Fruit fly (Drosophila melanogaster) whole organism, wandering third instar larva: ENCODE measurements around the gene pip.

Source experiments
- Abd-B ChIP-seq: fragments of >200 bp; optimal IDR thresholded peaks from 2 replicates; lab custom pipeline; 2017; ENCODE audit warnings: missing biosample characterization, missing genetic modification characterization
- CG32264 ChIP-seq: fragments of 200-800 bp; sonication (Bioruptor generic); optimal IDR thresholded peaks from 2 replicates; lab custom pipeline; 2016; ENCODE audit warnings: missing biosample characterization, missing genetic modification characterization
- OdsH ChIP-seq: fragments of 200-800 bp; sonication (Bioruptor generic); optimal IDR thresholded peaks from 2 replicates; lab custom pipeline; 2016; ENCODE audit warnings: missing biosample characterization, mild to moderate bottlenecking, missing genetic modification characterization
- Sp1 ChIP-seq: fragments of 200-800 bp; sonication (Bioruptor generic); optimal IDR thresholded peaks from 3 replicates; lab custom pipeline; 2019; ENCODE audit warnings: missing biosample characterization, mild to moderate bottlenecking, missing genetic modification characterization, moderate library complexity
- Vsx2 ChIP-seq: fragments of 200-300, 225-300 bp; sonication (Bioruptor generic); optimal IDR thresholded peaks from 2 replicates; lab custom pipeline; 2018; ENCODE audit warnings: missing biosample characterization, missing genetic modification characterization; ENCODE audit not compliant: partially characterized antibody
- dl ChIP-seq, 2 experiments: fragments of 175-275, 200-275 bp in 1 of 2; fragments of 200-275 bp in 1 of 2; sonication (Bioruptor generic); optimal IDR thresholded peaks; lab custom pipeline; 2018; ENCODE audit warnings: mild to moderate bottlenecking in 2 of 2, missing biosample characterization in 2 of 2, missing genetic modification characterization in 2 of 2, moderate library complexity in 2 of 2; ENCODE audit not compliant: partially characterized antibody in 2 of 2, insufficient read depth in 1 of 2
- ey ChIP-seq: fragments of 200-800 bp; sonication (Bioruptor generic); optimal IDR thresholded peaks from 2 replicates; lab custom pipeline; 2016; ENCODE audit warnings: missing biosample characterization, missing genetic modification characterization
- fru ChIP-seq: fragments of 200-800 bp; sonication (Bioruptor generic); optimal IDR thresholded peaks from 3 replicates; lab custom pipeline; 2016; ENCODE audit warnings: missing biosample characterization, mild to moderate bottlenecking, missing genetic modification characterization
- h ChIP-seq: fragments of 200-800 bp; sonication (Bioruptor generic); optimal IDR thresholded peaks from 3 replicates; lab custom pipeline; 2016; ENCODE audit warnings: missing biosample characterization, mild to moderate bottlenecking, missing genetic modification characterization
- jim ChIP-seq: fragments of 175-275, 200-325 bp; sonication (Bioruptor generic); optimal IDR thresholded peaks from 2 replicates; lab custom pipeline; 2016; ENCODE audit warnings: missing biosample characterization, mild to moderate bottlenecking, missing genetic modification characterization
- psq ChIP-seq: fragments of 200-800 bp; sonication (Bioruptor generic); optimal IDR thresholded peaks from 3 replicates; lab custom pipeline; 2017; ENCODE audit warnings: missing biosample characterization, mild to moderate bottlenecking, missing genetic modification characterization, moderate library complexity

DNA sequence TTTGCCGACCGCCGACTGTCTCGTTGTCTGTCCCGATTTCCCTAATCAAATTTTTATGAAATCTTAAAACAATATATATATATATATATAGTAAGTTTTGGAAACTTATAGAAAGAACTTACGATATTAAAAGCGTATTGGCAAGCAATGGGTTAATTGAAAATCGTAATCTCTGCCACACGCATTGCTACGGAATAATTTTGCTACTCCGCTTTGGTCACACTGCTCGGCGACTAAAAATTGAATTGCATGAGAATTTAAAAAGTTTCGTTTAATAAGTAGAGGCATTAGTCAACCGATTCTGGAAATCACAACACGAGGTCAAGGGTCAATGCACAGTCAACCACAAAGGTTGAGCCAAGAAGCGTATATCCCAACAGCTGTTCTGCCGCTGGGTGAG lies 76.2 kb downstream of the pip start, which contains the start of gene Bet1:
- TF ChIP-seq h (GFP tag; lab: Kevin White, UChicago), result no peak
- no peak for TF ChIP-seq Vsx2
- TF ChIP-seq OdsH (GFP tag; lab: Kevin White, UChicago), result no peak
- TF ChIP-seq fru (GFP tag; lab: Kevin White, UChicago), result no peak
- no peak for TF ChIP-seq psq (GFP tag; lab: Kevin White, UChicago)
- no peak for TF ChIP-seq jim (GFP tag; lab: Kevin White, UChicago)
- TF ChIP-seq CG32264 (GFP tag; lab: Kevin White, UChicago), result no peak
- TF ChIP-seq dl (GFP tag; optimal IDR thresholded peaks at IDR 0.05; lab: Kevin White, UChicago; ENCODE audit: insufficient read depth in 1 of 2, partially characterized antibody in 2 of 2), result no peak
- no peak for TF ChIP-seq Sp1 (GFP tag; lab: Kevin White, UChicago)
- TF ChIP-seq Abd-B (GFP tag; lab: Kevin White, UChicago), result no peak
- no peak for TF ChIP-seq ey
